Fruit fly (Drosophila melanogaster) whole organism, embryonic: ENCODE results near the gene osp.

Source experiments
- Awh ChIP-seq: fragments of 200-800 bp; sonication (Bioruptor generic); IDR thresholded peaks from 2 replicates; pipeline ENCODE4, ENCODE4 v1.3.6; 2022; ENCODE audit warnings: missing biosample characterization, missing genetic modification characterization
- CG10543 ChIP-seq: fragments of 200-800 bp; sonication (Bioruptor generic); optimal IDR thresholded peaks from 3 replicates; lab custom pipeline; 2017; ENCODE audit warnings: missing biosample characterization, mild to moderate bottlenecking, missing genetic modification characterization, moderate library complexity
- CG11696 ChIP-seq: fragments of 200-800 bp; sonication (Bioruptor generic); IDR thresholded peaks from 2 replicates; pipeline ENCODE4 v1.3.6; 2022; ENCODE audit warnings: missing biosample characterization, missing genetic modification characterization
- CG12236 ChIP-seq: fragments of 200-800 bp; sonication (Bioruptor generic); optimal IDR thresholded peaks from 2 replicates; lab custom pipeline; 2016; ENCODE audit warnings: missing biosample characterization, missing genetic modification characterization
- CG12299 ChIP-seq: fragments of 200-800 bp; sonication (Bioruptor generic); optimal IDR thresholded peaks from 2 replicates; lab custom pipeline; 2018; ENCODE audit warnings: missing biosample characterization, mild to moderate bottlenecking, missing genetic modification characterization
- CG15514 ChIP-seq: fragments of 200-800 bp; sonication (Bioruptor generic); optimal IDR thresholded peaks from 3 replicates; lab custom pipeline; 2017; ENCODE audit warnings: missing biosample characterization, missing genetic modification characterization, mild to moderate bottlenecking, moderate library complexity, missing genetic modification reagents
- CG18619 ChIP-seq: fragments of 200-800 bp; sonication (Bioruptor generic); optimal IDR thresholded peaks from 3 replicates; lab custom pipeline; 2017; ENCODE audit warnings: missing biosample characterization, mild to moderate bottlenecking, missing genetic modification characterization
- CG18764 ChIP-seq: fragments of 200-800 bp; sonication (Bioruptor generic); optimal IDR thresholded peaks from 3 replicates; lab custom pipeline; 2016; ENCODE audit warnings: missing biosample characterization, missing genetic modification characterization
- CG32532 ChIP-seq: fragments of 200-800 bp; sonication (Bioruptor generic); IDR thresholded peaks from 2 replicates; pipeline ENCODE4 v1.3.6; 2022; ENCODE audit warnings: missing biosample characterization, missing genetic modification characterization
- CG42726 ChIP-seq: fragments of 200-800 bp; sonication (Bioruptor generic); IDR thresholded peaks from 2 replicates; pipeline ENCODE4 v1.3.6; 2022; ENCODE audit warnings: missing biosample characterization, missing genetic modification characterization; ENCODE audit not compliant: partially characterized antibody
- CG4617 ChIP-seq: fragments of 200-800 bp; sonication (Bioruptor generic); optimal IDR thresholded peaks from 3 replicates; lab custom pipeline; 2016; ENCODE audit warnings: missing biosample characterization, missing genetic modification characterization, borderline replicate concordance
- CG4730 ChIP-seq: fragments of 200-800 bp; sonication (Bioruptor generic); IDR thresholded peaks from 2 replicates; pipeline ENCODE4 v1.3.6; 2022; ENCODE audit warnings: missing biosample characterization, missing genetic modification characterization
- CG4854 ChIP-seq: fragments of 200-800 bp; sonication (Bioruptor generic); optimal IDR thresholded peaks from 2 replicates; lab custom pipeline; 2016; ENCODE audit warnings: missing biosample characterization, missing genetic modification characterization, inconsistent platforms
- CG5245 ChIP-seq: fragments of 200-800 bp; sonication (Bioruptor generic); optimal IDR thresholded peaks from 3 replicates; lab custom pipeline; 2016; ENCODE audit warnings: missing biosample characterization, missing genetic modification characterization
- CG5953 ChIP-seq: fragments of 200-800 bp; sonication (Bioruptor generic); IDR thresholded peaks from 2 replicates; pipeline ENCODE4 v1.3.6; 2022; ENCODE audit warnings: missing biosample characterization, missing genetic modification characterization
- CG7786 ChIP-seq: fragments of 200-800 bp; sonication (Bioruptor generic); optimal IDR thresholded peaks from 2 replicates; lab custom pipeline; 2016; ENCODE audit warnings: missing biosample characterization, missing genetic modification characterization
- CG8478 ChIP-seq: fragments of >200 bp; optimal IDR thresholded peaks from 2 replicates; lab custom pipeline; 2018
- Camta ChIP-seq: fragments of 200-800 bp; sonication (Bioruptor generic); optimal IDR thresholded peaks from 2 replicates; lab custom pipeline; 2016; ENCODE audit warnings: missing biosample characterization, missing genetic modification characterization
- Deaf1 ChIP-seq: fragments of 200-800 bp; optimal IDR thresholded peaks from 3 replicates; lab custom pipeline; 2019; ENCODE audit warnings: missing biosample characterization, mild to moderate bottlenecking, missing genetic modification characterization, moderate library complexity
- Ets65A ChIP-seq: fragments of 200-800 bp; sonication (Bioruptor generic); peaks from one replicate; lab custom pipeline; 2016; ENCODE audit warnings: missing biosample characterization, missing genetic modification characterization
- Gsc ChIP-seq: fragments of 200-800 bp; sonication (Bioruptor generic); IDR thresholded peaks from 2 replicates; pipeline ENCODE4 v1.3.6; 2022; ENCODE audit warnings: missing biosample characterization, missing genetic modification characterization
- HLH4C ChIP-seq: fragments of 200-800 bp; sonication (Bioruptor generic); IDR thresholded peaks from 3 replicates; pipeline ENCODE4 v1.3.6; 2022; ENCODE audit warnings: missing biosample characterization, missing genetic modification characterization; ENCODE audit not compliant: partially characterized antibody
- Hand ChIP-seq: fragments of 200-800 bp; sonication (Bioruptor generic); optimal IDR thresholded peaks from 2 replicates; lab custom pipeline; 2017; ENCODE audit warnings: mild to moderate bottlenecking, missing biosample characterization, missing genetic modification reagents, missing genetic modification characterization
- Meics ChIP-seq: fragments of 200-800 bp; sonication (Bioruptor generic); optimal IDR thresholded peaks from 2 replicates; lab custom pipeline; 2017; ENCODE audit warnings: missing biosample characterization, mild to moderate bottlenecking, missing genetic modification characterization
- NC2α ChIP-seq: fragments of 200-800 bp; sonication (Bioruptor generic); optimal IDR thresholded peaks from 2 replicates; lab custom pipeline; 2016; ENCODE audit warnings: missing biosample characterization, missing genetic modification characterization
- Neu2 ChIP-seq: fragments of 200-800 bp; sonication (Bioruptor generic); optimal IDR thresholded peaks from 3 replicates; lab custom pipeline; 2016; ENCODE audit warnings: missing biosample characterization, missing genetic modification characterization, borderline replicate concordance
- Sry-δ ChIP-seq: fragments of 200-800 bp; sonication (Bioruptor generic); optimal IDR thresholded peaks from 2 replicates; lab custom pipeline; 2016; ENCODE audit warnings: missing biosample characterization, missing genetic modification characterization
- Ssrp ChIP-seq: fragments of 200-800 bp; sonication (Bioruptor generic); optimal IDR thresholded peaks from 2 replicates; lab custom pipeline; 2018; ENCODE audit warnings: missing biosample characterization, mild to moderate bottlenecking, missing genetic modification characterization, moderate library complexity
- Stat92E ChIP-seq, 3 experiments: fragments of >200 bp in 2 of 3; fragments of 200-800 bp in 1 of 3; sonication (Bioruptor generic) in 1 of 3; optimal IDR thresholded peaks; 2 replicates each; lab custom pipeline; 2017 to 2019; ENCODE audit warnings: missing biosample characterization in 3 of 3, missing genetic modification characterization in 3 of 3, mild to moderate bottlenecking in 1 of 3, moderate library complexity in 1 of 3
- amos ChIP-seq: fragments of 200-800 bp; sonication (Bioruptor generic); IDR thresholded peaks from 2 replicates; pipeline ENCODE4 v1.3.6; 2022; ENCODE audit warnings: missing biosample characterization, missing genetic modification characterization; ENCODE audit not compliant: partially characterized antibody
- aop ChIP-seq: fragments of 200-800 bp; sonication (Bioruptor generic); IDR thresholded peaks from 2 replicates; pipeline ENCODE4 v1.3.6; 2022; ENCODE audit warnings: missing biosample characterization, missing genetic modification characterization
- az2 ChIP-seq: fragments of 200-800 bp; sonication (Bioruptor generic); optimal IDR thresholded peaks from 3 replicates; lab custom pipeline; 2016; ENCODE audit warnings: missing biosample characterization, missing genetic modification characterization
- bsh ChIP-seq, 2 experiments: fragments of 200-800 bp; sonication (Bioruptor generic); optimal IDR thresholded peaks; 2 replicates each; lab custom pipeline; 2017 to 2018; ENCODE audit warnings: mild to moderate bottlenecking in 2 of 2, missing biosample characterization in 2 of 2, missing genetic modification characterization in 2 of 2, moderate library complexity in 1 of 2
- corto ChIP-seq: fragments of 200-800 bp; sonication (Bioruptor generic); optimal IDR thresholded peaks from 2 replicates; lab custom pipeline; 2016; ENCODE audit warnings: missing biosample characterization, mild to moderate bottlenecking, missing genetic modification characterization, moderate library complexity
- crp ChIP-seq, 2 experiments: fragments of 200-800 bp; sonication (Bioruptor generic); optimal IDR thresholded peaks; 2 replicates in 1 of 2; 3 replicates in 1 of 2; lab custom pipeline; 2017; ENCODE audit warnings: missing biosample characterization in 2 of 2, missing genetic modification characterization in 2 of 2, mild to moderate bottlenecking in 1 of 2, moderate library complexity in 1 of 2
- da ChIP-seq: fragments of 200-800 bp; sonication (Bioruptor generic); optimal IDR thresholded peaks from 2 replicates; lab custom pipeline; 2016; ENCODE audit warnings: missing biosample characterization, missing genetic modification characterization
- gfzf ChIP-seq: fragments of 200-800 bp; sonication (Bioruptor generic); optimal IDR thresholded peaks from 2 replicates; lab custom pipeline; 2016; ENCODE audit warnings: missing biosample characterization, mild to moderate bottlenecking, missing genetic modification characterization, moderate library complexity
- grn ChIP-seq: fragments of 200-800 bp; sonication (Bioruptor generic); optimal IDR thresholded peaks from 3 replicates; lab custom pipeline; 2017; ENCODE audit warnings: missing biosample characterization, missing genetic modification characterization
- jigr1 ChIP-seq: fragments of 200-800 bp; sonication (Bioruptor generic); IDR thresholded peaks from 3 replicates; pipeline ENCODE4 v1.3.6; 2022; ENCODE audit warnings: missing biosample characterization, missing genetic modification characterization
- nerfin-2 ChIP-seq: fragments of 200-800 bp; sonication (Bioruptor generic); IDR thresholded peaks from 2 replicates; pipeline ENCODE4 v1.3.6; 2022; ENCODE audit warnings: missing biosample characterization, missing genetic modification characterization; ENCODE audit not compliant: partially characterized antibody
- oc ChIP-seq: fragments of 200-800 bp; sonication (Bioruptor generic); optimal IDR thresholded peaks from 2 replicates; lab custom pipeline; 2018; ENCODE audit warnings: missing biosample characterization, mild to moderate bottlenecking, missing genetic modification characterization, moderate library complexity
- pan ChIP-seq, 4 experiments: fragments of >200 bp in 3 of 4; fragments of 200-800 bp in 1 of 4; sonication (Bioruptor generic) in 1 of 4; optimal IDR thresholded peaks in 3 of 4; IDR thresholded peaks in 1 of 4; 2 replicates each; pipeline versions ENCODE4 v1.3.6 to Lab custom; 2017 to 2022; ENCODE audit warnings: missing biosample characterization in 2 of 4, missing genetic modification characterization in 2 of 4, mixed read lengths in 1 of 4
- pfk ChIP-seq: fragments of 200-800 bp; sonication (Bioruptor generic); optimal IDR thresholded peaks from 2 replicates; lab custom pipeline; 2018; ENCODE audit warnings: missing biosample characterization, mild to moderate bottlenecking, missing genetic modification characterization, moderate library complexity
- sens-2 ChIP-seq: fragments of 200-800 bp; sonication (Bioruptor generic); IDR thresholded peaks from 2 replicates; pipeline ENCODE4 v1.3.6; 2022; ENCODE audit warnings: missing biosample characterization, missing genetic modification characterization
- sima ChIP-seq: fragments of 200-800 bp; sonication (Bioruptor generic); optimal IDR thresholded peaks from 2 replicates; lab custom pipeline; 2016; ENCODE audit warnings: missing biosample characterization, missing genetic modification characterization
- sqz ChIP-seq: fragments of 200-800 bp; sonication (Bioruptor generic); optimal IDR thresholded peaks from 3 replicates; lab custom pipeline; 2018; ENCODE audit warnings: missing biosample characterization, mild to moderate bottlenecking, missing genetic modification characterization
- sug ChIP-seq: fragments of 200-800 bp; optimal IDR thresholded peaks from 2 replicates; lab custom pipeline; 2019; ENCODE audit warnings: missing biosample characterization, mild to moderate bottlenecking, missing genetic modification characterization, moderate library complexity
- trh ChIP-seq: fragments of 200-800 bp; sonication (Bioruptor generic); optimal IDR thresholded peaks from 2 replicates; lab custom pipeline; 2016; ENCODE audit warnings: missing biosample characterization, missing genetic modification characterization
- unc-4 ChIP-seq: fragments of 200-800 bp; sonication (Bioruptor generic); IDR thresholded peaks from 2 replicates; pipeline ENCODE4 v1.3.6; 2022; ENCODE audit warnings: missing biosample characterization, missing genetic modification characterization; ENCODE audit not compliant: partially characterized antibody

osp gene

DNA sequence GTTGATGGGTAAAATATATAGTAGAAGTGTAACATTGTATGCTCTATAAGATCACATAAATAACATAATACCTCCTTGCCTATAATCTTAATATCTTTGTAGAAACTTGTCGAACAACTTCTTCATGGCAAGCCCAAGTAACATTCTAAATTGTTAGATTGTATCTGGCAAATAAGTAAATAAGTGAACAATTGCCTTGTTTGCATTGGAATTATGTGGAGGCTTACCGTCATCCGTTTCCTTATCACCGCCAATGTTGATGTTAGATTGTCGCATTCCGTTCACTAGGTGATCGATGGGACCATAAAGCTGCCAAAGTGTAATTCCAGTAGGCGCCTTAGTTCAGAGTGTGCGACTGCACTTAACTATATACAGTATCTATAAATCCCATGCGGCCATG, 132.3 kb downstream of the osp start (continued):
- TF ChIP-seq Deaf1 (tag; lab: Kevin White, UChicago) (peak; percentile 1), CG12299 (tag; lab: Kevin White, UChicago) (peak; percentile 80), CG10543 (GFP tag; lab: Kevin White, UChicago) (peak; percentile 75), oc (peak; percentile 83), pan (optimal IDR thresholded peaks at IDR 0.05; lab: Kevin White, UChicago) (no peak), pan (GFP tag; optimal IDR thresholded peaks at IDR 0.05 in 1 of 2, IDR thresholded peaks at IDR 0.05 in 1 of 2) (peak in 1 of 2 experiments; percentile 47), Hand (no peak), CG32532 (GFP tag; lab: Robert Waterston, UW) (no peak), CG42726 (GFP tag; lab: Robert Waterston, UW) (no peak), Camta (GFP tag; lab: Kevin White, UChicago) (peak; percentile 93), grn (peak; percentile 99), CG5245 (peak; percentile 72), Awh (GFP tag; lab: Robert Waterston, UW) (peak; percentile 93), sima (GFP tag; lab: Kevin White, UChicago) (peak; percentile 58), Ssrp (tag; lab: Kevin White, UChicago) (no peak), jigr1 (GFP tag; lab: Robert Waterston, UW) (no peak), nerfin-2 (no peak), Meics (GFP tag; lab: Kevin White, UChicago) (peak; percentile 64), HLH4C (GFP tag; lab: Robert Waterston, UW) (no peak), CG11696 (GFP tag; lab: Robert Waterston, UW) (peak; percentile 49; the same call in 1 of the 2 replicates), CG5953 (peak; percentile 62), CG12236 (GFP tag; lab: Kevin White, UChicago) (peak; percentile 96), Stat92E (GFP tag; optimal IDR thresholded peaks at IDR 0.05; lab: Kevin White, UChicago) (no peak), CG15514 (GFP tag; lab: Kevin White, UChicago) (peak; percentile 52), gfzf (GFP tag; lab: Kevin White, UChicago) (peak; percentile 9), Neu2 (GFP tag; lab: Kevin White, UChicago) (no peak), az2 (GFP tag; lab: Kevin White, UChicago) (peak; percentile 43), Ets65A (GFP tag; lab: Kevin White, UChicago) (no peak), bsh (GFP tag; optimal IDR thresholded peaks at IDR 0.05; lab: Kevin White, UChicago) (peak in 1 of 2 experiments; percentile 94), da (GFP tag; lab: Kevin White, UChicago) (peak; percentile 73), Gsc (GFP tag; lab: Robert Waterston, UW) (no peak), CG4617 (GFP tag; lab: Kevin White, UChicago) (peak; percentile 36), trh (GFP tag; lab: Kevin White, UChicago) (peak; percentile 86), CG18764 (GFP tag; lab: Kevin White, UChicago) (peak; percentile 82), CG7786 (GFP tag; lab: Kevin White, UChicago) (peak; percentile 56), sug (peak; percentile 38), sqz (GFP tag; lab: Kevin White, UChicago) (peak; percentile 76), sens-2 (GFP tag; lab: Robert Waterston, UW) (peak; percentile 59; the same call in 1 of the 2 replicates), CG18619 (peak; percentile 88), CG4730 (no peak; the same call in 1 of the 2 replicates), aop (GFP tag; lab: Robert Waterston, UW) (0 out of 2 replicates have a peak, but pooled peaks have one; percentile 53), NC2α (GFP tag; lab: Kevin White, UChicago) (peak; percentile 92), crp (GFP tag; optimal IDR thresholded peaks at IDR 0.05; lab: Kevin White, UChicago) (peak in 1 of 2 experiments; percentile 38), unc-4 (GFP tag; lab: Robert Waterston, UW) (no peak), Sry-δ (GFP tag; lab: Kevin White, UChicago) (peak; percentile 61), CG8478 (lab: Kevin White, UChicago) (no peak), CG4854 (peak; percentile 90), pfk (GFP tag; lab: Kevin White, UChicago) (peak; percentile 42), amos (GFP tag; lab: Robert Waterston, UW) (no peak), corto (GFP tag; lab: Kevin White, UChicago) (no peak)
